Fruit fly (Drosophila melanogaster) whole organism, prepupa: ENCODE results near the gene Flo2.
A peak's percentile ranks its signal among the peaks of the same experiment; 100 is the strongest.

Experiments
- Blimp-1 ChIP-seq: fragments of 200-800 bp; sonication (Bioruptor generic); optimal IDR thresholded peaks from 3 replicates; lab custom pipeline; 2017; ENCODE audit warnings: missing biosample characterization, missing genetic modification characterization, mild to moderate bottlenecking, moderate library complexity, missing genetic modification reagents
- CG10631 ChIP-seq: fragments of 200-800 bp; sonication (Bioruptor generic); optimal IDR thresholded peaks from 2 replicates; lab custom pipeline; 2016; ENCODE audit warnings: missing biosample characterization, missing genetic modification characterization
- CG11294 ChIP-seq: fragments of 200-800 bp; sonication (Bioruptor generic); IDR thresholded peaks from 2 replicates; pipeline ENCODE4 v1.3.6; 2022; ENCODE audit warnings: missing biosample characterization, missing genetic modification characterization
- CG11902 ChIP-seq: fragments of 200-800 bp; sonication (Bioruptor generic); optimal IDR thresholded peaks from 3 replicates; lab custom pipeline; 2016; ENCODE audit warnings: missing biosample characterization, missing genetic modification characterization
- CG15336 ChIP-seq: fragments of 200-800 bp; sonication (Bioruptor generic); IDR thresholded peaks from 2 replicates; pipeline ENCODE4 v1.3.6; 2022; ENCODE audit warnings: missing biosample characterization, missing genetic modification characterization
- CG1621 ChIP-seq: fragments of 200-800 bp; sonication (Bioruptor generic); optimal IDR thresholded peaks from 3 replicates; lab custom pipeline; 2018; ENCODE audit warnings: missing biosample characterization, mild to moderate bottlenecking, missing genetic modification characterization
- CG16779 ChIP-seq: fragments of 200-800 bp; sonication (Bioruptor generic); optimal IDR thresholded peaks from 3 replicates; lab custom pipeline; 2017; ENCODE audit warnings: missing biosample characterization, mild to moderate bottlenecking, missing genetic modification characterization
- CG3032 ChIP-seq: fragments of 200-800 bp; optimal IDR thresholded peaks from 2 replicates; lab custom pipeline; 2019; ENCODE audit warnings: missing biosample characterization, mild to moderate bottlenecking, missing genetic modification characterization, moderate library complexity
- CG31627 ChIP-seq: fragments of 200-800 bp; sonication (Bioruptor generic); optimal IDR thresholded peaks from 3 replicates; lab custom pipeline; 2016; ENCODE audit warnings: missing biosample characterization, missing genetic modification characterization
- CG32006 ChIP-seq: fragments of 200-800 bp; sonication (Bioruptor generic); optimal IDR thresholded peaks from 3 replicates; lab custom pipeline; 2017; ENCODE audit warnings: missing biosample characterization, mild to moderate bottlenecking, missing genetic modification characterization
- CG34406 ChIP-seq: fragments of 200-800 bp; sonication (Bioruptor generic); optimal IDR thresholded peaks from 3 replicates; lab custom pipeline; 2016; ENCODE audit warnings: missing biosample characterization, missing genetic modification characterization
- CG3919 ChIP-seq: fragments of 200-800 bp; sonication (Bioruptor generic); optimal IDR thresholded peaks from 3 replicates; lab custom pipeline; 2016; ENCODE audit warnings: missing biosample characterization, missing genetic modification characterization
- CG4318 ChIP-seq: fragments of 200-800 bp; sonication (Bioruptor generic); optimal IDR thresholded peaks from 3 replicates; lab custom pipeline; 2017; ENCODE audit warnings: missing biosample characterization, mild to moderate bottlenecking, missing genetic modification characterization
- CG6163 ChIP-seq: fragments of 200-800 bp; sonication (Bioruptor generic); IDR thresholded peaks from 3 replicates; pipeline ENCODE4 v1.3.6; 2022; ENCODE audit warnings: missing biosample characterization, missing genetic modification characterization
- CG6276 ChIP-seq: fragments of 200-800 bp; sonication (Bioruptor generic); optimal IDR thresholded peaks from 2 replicates; lab custom pipeline; 2017; ENCODE audit warnings: missing biosample characterization, mild to moderate bottlenecking, missing genetic modification characterization
- CG7368 ChIP-seq: fragments of 200-800 bp; sonication (Bioruptor generic); optimal IDR thresholded peaks from 3 replicates; lab custom pipeline; 2016; ENCODE audit warnings: missing biosample characterization, missing genetic modification characterization
- CG8119 ChIP-seq: fragments of 200-800 bp; sonication (Bioruptor generic); IDR thresholded peaks from 3 replicates; pipeline ENCODE4 v1.3.6; 2022; ENCODE audit warnings: missing biosample characterization, missing genetic modification characterization
- CG8319 ChIP-seq: fragments of 200-800 bp; sonication (Bioruptor generic); optimal IDR thresholded peaks from 3 replicates; lab custom pipeline; 2016; ENCODE audit warnings: missing biosample characterization, missing genetic modification characterization
- CG8632 ChIP-seq: fragments of 200-800 bp; sonication (Bioruptor generic); optimal IDR thresholded peaks from 3 replicates; lab custom pipeline; 2016; ENCODE audit warnings: missing biosample characterization, missing genetic modification characterization
- Eip75B ChIP-seq: fragments of 200-800 bp; sonication (Bioruptor generic); optimal IDR thresholded peaks from 3 replicates; lab custom pipeline; 2016; ENCODE audit warnings: missing biosample characterization, missing genetic modification characterization
- Eip78C ChIP-seq: fragments of 200-800 bp; sonication (Bioruptor generic); peaks from one replicate; lab custom pipeline; 2016; ENCODE audit warnings: missing biosample characterization, missing genetic modification characterization
- Eip93F ChIP-seq: fragments of 200-800 bp; sonication (Bioruptor generic); optimal IDR thresholded peaks from 2 replicates; lab custom pipeline; 2016; ENCODE audit warnings: missing biosample characterization, mild to moderate bottlenecking, missing genetic modification characterization
- Ets21C ChIP-seq: fragments of 200-800 bp; sonication (Bioruptor generic); optimal IDR thresholded peaks from 3 replicates; lab custom pipeline; 2016; ENCODE audit warnings: missing biosample characterization, missing genetic modification characterization
- Ets96B ChIP-seq: fragments of 200-800 bp; optimal IDR thresholded peaks from 2 replicates; lab custom pipeline; 2019; ENCODE audit warnings: missing biosample characterization, mild to moderate bottlenecking, missing genetic modification characterization, moderate library complexity
- Hr38 ChIP-seq: sonication (Bioruptor generic); optimal IDR thresholded peaks from 2 replicates; lab custom pipeline; 2016; ENCODE audit warnings: missing biosample characterization, missing genetic modification characterization
- Hr39 ChIP-seq: fragments of 200-800 bp; sonication (Bioruptor generic); optimal IDR thresholded peaks from 2 replicates; lab custom pipeline; 2016; ENCODE audit warnings: missing biosample characterization, missing genetic modification characterization
- Hr4 ChIP-seq: fragments of 200-800 bp; sonication (Bioruptor generic); optimal IDR thresholded peaks from 3 replicates; lab custom pipeline; 2016; ENCODE audit warnings: missing biosample characterization, missing genetic modification characterization
- Met ChIP-seq: fragments of 200-800 bp; sonication (Bioruptor generic); optimal IDR thresholded peaks from 3 replicates; lab custom pipeline; 2016; ENCODE audit warnings: missing biosample characterization, missing genetic modification characterization
- OdsH ChIP-seq: fragments of 200-800 bp; sonication (Bioruptor generic); optimal IDR thresholded peaks from 3 replicates; lab custom pipeline; 2016; ENCODE audit warnings: missing biosample characterization, missing genetic modification characterization
- Sox102F ChIP-seq: fragments of 200-800 bp; sonication (Bioruptor generic); optimal IDR thresholded peaks from 2 replicates; lab custom pipeline; 2016; ENCODE audit warnings: missing biosample characterization, mild to moderate bottlenecking, missing genetic modification characterization
- Sox14 ChIP-seq: fragments of 200-800 bp; sonication (Bioruptor generic); optimal IDR thresholded peaks from 3 replicates; lab custom pipeline; 2016; ENCODE audit warnings: missing biosample characterization, missing genetic modification characterization
- achi ChIP-seq: fragments of 200-800 bp; sonication (Bioruptor generic); optimal IDR thresholded peaks from 3 replicates; lab custom pipeline; 2016; ENCODE audit warnings: missing biosample characterization, missing genetic modification characterization
- acj6 ChIP-seq: fragments of 200-800 bp; sonication (Bioruptor generic); optimal IDR thresholded peaks from 3 replicates; lab custom pipeline; 2016; ENCODE audit warnings: missing biosample characterization, missing genetic modification characterization
- cyc ChIP-seq: fragments of 200-800 bp; sonication (Bioruptor generic); optimal IDR thresholded peaks from 3 replicates; lab custom pipeline; 2016; ENCODE audit warnings: missing biosample characterization, missing genetic modification characterization
- eg ChIP-seq: fragments of 200-800 bp; sonication (Bioruptor generic); IDR thresholded peaks from 3 replicates; pipeline ENCODE4 v1.3.6; 2022; ENCODE audit warnings: missing biosample characterization, missing genetic modification characterization
- esn ChIP-seq: fragments of 200-800 bp; sonication (Bioruptor generic); optimal IDR thresholded peaks from 2 replicates; lab custom pipeline; 2016; ENCODE audit warnings: missing biosample characterization, mild to moderate bottlenecking, missing genetic modification characterization, moderate library complexity
- fd59A ChIP-seq: fragments of 200-800 bp; sonication (Bioruptor generic); optimal IDR thresholded peaks from 2 replicates; lab custom pipeline; 2017; ENCODE audit warnings: missing biosample characterization, mild to moderate bottlenecking, missing genetic modification characterization, missing genetic modification reagents
- fd85E ChIP-seq: fragments of 200-800 bp; sonication (Bioruptor generic); optimal IDR thresholded peaks from 3 replicates; lab custom pipeline; 2016; ENCODE audit warnings: missing biosample characterization, missing genetic modification characterization
- fkh ChIP-seq: fragments of 200-800 bp; sonication (Bioruptor generic); optimal IDR thresholded peaks from 3 replicates; lab custom pipeline; 2017; ENCODE audit warnings: missing biosample characterization, mild to moderate bottlenecking, missing genetic modification characterization, moderate library complexity
- lz ChIP-seq: fragments of 200-800 bp; sonication (Bioruptor generic); optimal IDR thresholded peaks from 3 replicates; lab custom pipeline; 2016; ENCODE audit warnings: missing biosample characterization, missing genetic modification characterization
- pdm3 ChIP-seq: fragments of 200-800 bp; sonication (Bioruptor generic); optimal IDR thresholded peaks from 3 replicates; lab custom pipeline; 2016; ENCODE audit warnings: missing biosample characterization, missing genetic modification characterization
- salr ChIP-seq, 2 experiments: fragments of 200-800 bp; sonication (Bioruptor generic); optimal IDR thresholded peaks; 3 replicates each; lab custom pipeline; 2016 to 2018; ENCODE audit warnings: missing biosample characterization in 2 of 2, missing genetic modification characterization in 2 of 2, mild to moderate bottlenecking in 1 of 2
- ss ChIP-seq, 2 experiments: fragments of 200-800 bp; sonication (Bioruptor generic); optimal IDR thresholded peaks; 2 replicates in 1 of 2; 3 replicates in 1 of 2; lab custom pipeline; 2017 to 2018; ENCODE audit warnings: mild to moderate bottlenecking in 2 of 2, missing biosample characterization in 2 of 2, missing genetic modification characterization in 2 of 2, moderate library complexity in 1 of 2
- svp ChIP-seq: fragments of 200-800 bp; sonication (Bioruptor generic); peaks from one replicate; lab custom pipeline; 2016; ENCODE audit warnings: missing biosample characterization, missing genetic modification characterization
- topi ChIP-seq: fragments of 200-800 bp; sonication (Bioruptor generic); optimal IDR thresholded peaks from 3 replicates; lab custom pipeline; 2016; ENCODE audit warnings: missing biosample characterization, missing genetic modification characterization
- vri ChIP-seq: fragments of 200-800 bp; sonication (Bioruptor generic); optimal IDR thresholded peaks from 3 replicates; lab custom pipeline; 2016; ENCODE audit warnings: missing biosample characterization, mild to moderate bottlenecking, missing genetic modification characterization

Flo2 gene

DNA sequence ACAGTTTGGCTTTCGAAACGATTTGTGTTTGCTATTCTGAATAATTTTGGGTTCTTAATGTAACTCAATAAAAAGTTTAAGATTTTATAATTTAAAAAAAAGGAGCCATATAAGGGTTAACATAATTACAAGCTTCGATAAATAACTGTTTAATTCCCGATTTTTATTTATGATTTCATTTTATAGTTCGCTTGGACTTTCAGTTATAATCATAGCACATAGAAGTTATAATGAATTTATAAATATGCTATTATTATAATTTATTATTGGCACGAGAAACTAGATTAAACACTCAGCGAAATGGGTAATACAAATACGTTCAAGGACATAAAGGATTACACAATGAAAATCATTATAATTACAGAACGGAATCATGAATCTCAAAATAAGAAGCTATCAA is 2.8 kb upstream of the Flo2 start, which contains the start of gene CG14410:
CG14410 (plus strand) TSS at position 301 of the 400 bp plus-strand sequence.
- no peak for TF ChIP-seq svp (GFP tag; lab: Kevin White, UChicago)
- no peak for TF ChIP-seq fd85E (GFP tag; lab: Kevin White, UChicago)
- no peak for TF ChIP-seq CG31627 (GFP tag; lab: Kevin White, UChicago)
- TF ChIP-seq ss (GFP tag; optimal IDR thresholded peaks at IDR 0.05; lab: Kevin White, UChicago): no peak
- TF ChIP-seq CG1621: no peak
- TF ChIP-seq topi (GFP tag; lab: Kevin White, UChicago): no peak
- TF ChIP-seq CG8319 (GFP tag; lab: Kevin White, UChicago): no peak
- TF ChIP-seq Ets96B (tag; lab: Kevin White, UChicago): no peak
- TF ChIP-seq CG6276: no peak
- no peak for TF ChIP-seq esn (GFP tag; lab: Kevin White, UChicago)

DNA sequence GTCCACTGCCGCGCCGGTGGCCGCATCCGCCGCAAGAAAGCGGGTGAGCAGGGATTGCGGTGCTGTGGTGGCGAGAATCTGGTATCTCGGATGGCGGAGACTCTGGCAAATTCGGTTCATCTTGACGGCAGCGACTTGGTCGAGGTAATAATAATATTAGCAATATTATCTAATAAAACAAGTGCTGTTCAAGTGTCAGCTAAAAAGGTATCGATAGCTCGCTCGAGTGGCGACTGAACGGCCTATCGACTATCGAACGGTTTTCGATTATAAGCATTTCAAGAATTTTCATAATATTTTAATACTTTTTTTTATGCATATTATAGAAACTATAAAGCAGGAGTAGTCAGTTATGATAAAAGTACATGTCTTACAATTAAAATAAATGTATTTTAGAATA is 1.2 kb upstream of the Flo2 start, which contains the start of gene Grx5:
Grx5 (minus strand) TSS at position 216 of the 400 bp plus-strand sequence.
- no peak for TF ChIP-seq salr (GFP tag; optimal IDR thresholded peaks at IDR 0.05; lab: Kevin White, UChicago)
- TF ChIP-seq vri (GFP tag; lab: Kevin White, UChicago): peak; percentile 38

DNA sequence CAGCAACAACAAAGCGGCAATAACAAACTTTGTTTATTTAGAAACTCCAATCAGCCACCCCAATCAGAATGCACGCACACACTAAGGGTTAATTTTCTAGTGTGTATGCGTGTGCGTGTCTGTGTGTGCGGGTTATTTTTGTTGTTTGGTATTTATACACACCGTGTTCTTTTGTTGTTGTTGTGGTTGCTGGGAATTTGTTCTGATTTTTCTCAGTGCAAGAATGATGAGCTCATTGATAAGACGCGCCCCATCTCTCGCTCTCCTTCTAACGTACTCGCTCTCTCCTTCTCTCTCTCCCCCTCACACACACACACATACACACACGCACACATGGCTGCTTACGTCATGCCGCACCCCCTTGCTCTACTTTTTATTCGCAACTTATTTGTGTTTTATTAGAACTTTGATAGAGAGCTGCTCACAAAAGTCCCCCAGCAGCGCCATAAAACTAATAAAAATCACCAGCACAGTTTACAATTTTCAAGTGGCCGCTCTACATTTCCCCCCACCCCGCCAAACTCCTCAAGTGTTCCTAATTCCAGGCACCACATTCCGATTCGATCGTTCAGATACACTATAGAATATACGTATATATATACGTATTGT is 667 bp downstream of the Flo2 start:
- TF ChIP-seq topi (GFP tag; lab: Kevin White, UChicago) (peak; percentile 38), Hr38 (no peak), CG10631 (peak; percentile 35), Hr39 (GFP tag; lab: Kevin White, UChicago) (peak; percentile 53), acj6 (GFP tag; lab: Kevin White, UChicago) (peak; percentile 19), CG3919 (GFP tag; lab: Kevin White, UChicago) (peak; percentile 13), Hr4 (GFP tag; lab: Kevin White, UChicago) (peak; percentile 5), fd85E (GFP tag; lab: Kevin White, UChicago) (no peak), CG31627 (GFP tag; lab: Kevin White, UChicago) (peak; percentile 46), CG15336 (GFP tag; lab: Robert Waterston, UW) (peak; percentile 49), OdsH (GFP tag; lab: Kevin White, UChicago) (peak; percentile 3), fkh (GFP tag; lab: Kevin White, UChicago) (peak; percentile 57), CG3032 (tag; lab: Kevin White, UChicago) (peak; percentile 4), vri (GFP tag; lab: Kevin White, UChicago) (peak; percentile 19), svp (GFP tag; lab: Kevin White, UChicago) (peak; percentile 65), Eip75B (GFP tag; lab: Kevin White, UChicago) (peak; percentile 16), Eip78C (GFP tag; lab: Kevin White, UChicago) (peak; percentile 9), CG1621 (peak; percentile 28), CG6163 (GFP tag; lab: Robert Waterston, UW) (peak; percentile 66; the same call in 2 of the 3 replicates), CG8632 (GFP tag; lab: Kevin White, UChicago) (peak; percentile 14), lz (GFP tag; lab: Kevin White, UChicago) (peak; percentile 41), Eip93F (GFP tag; lab: Kevin White, UChicago) (no peak), Blimp-1 (GFP tag; lab: Kevin White, UChicago) (no peak), CG32006 (GFP tag; lab: Kevin White, UChicago) (peak; percentile 36), fd59A (GFP tag; lab: Kevin White, UChicago) (no peak), Sox102F (GFP tag; lab: Kevin White, UChicago) (peak; percentile 15), Ets96B (tag; lab: Kevin White, UChicago) (peak; percentile 13), CG34406 (no peak), Sox14 (GFP tag; lab: Kevin White, UChicago) (peak; percentile 14), CG11294 (GFP tag; lab: Robert Waterston, UW) (0 out of 2 replicates have a peak, but pooled peaks have one; percentile 50), CG7368 (GFP tag; lab: Kevin White, UChicago) (peak; percentile 21), CG16779 (tag; lab: Kevin White, UChicago) (no peak), salr (GFP tag; optimal IDR thresholded peaks at IDR 0.05; lab: Kevin White, UChicago) (no peak), CG11902 (GFP tag; lab: Kevin White, UChicago) (no peak), eg (GFP tag; lab: Robert Waterston, UW) (peak; percentile 80), Met (GFP tag; lab: Kevin White, UChicago) (peak; percentile 54), CG8319 (GFP tag; lab: Kevin White, UChicago) (no peak), Ets21C (GFP tag; lab: Kevin White, UChicago) (no peak), CG4318 (GFP tag; lab: Kevin White, UChicago) (no peak), pdm3 (GFP tag; lab: Kevin White, UChicago) (peak; percentile 44), CG8119 (GFP tag; lab: Robert Waterston, UW) (peak; percentile 30; the same call in 2 of the 3 replicates), cyc (GFP tag; lab: Kevin White, UChicago) (peak; percentile 40), achi (GFP tag; lab: Kevin White, UChicago) (peak; percentile 46)
